Fruit fly (Drosophila melanogaster): Measurements from ENCODE around the gene CG16952.
A peak's percentile ranks its signal among the peaks of the same experiment; 100 is the strongest.

CG16952 gene

dm6 chrX:15867863-15868262 is 2.1 kb upstream of the CG16952 start, which contains the start of gene Gapdh2 (continued):
- peak; percentile 100 for TF ChIP-seq Fer2 (tag; optimal IDR thresholded peaks at IDR 0.05)
- no peak for TF ChIP-seq CG7963 (GFP tag; IDR thresholded peaks at IDR 0.05; ENCODE audit: partially characterized antibody)
- peak; percentile 100 for TF ChIP-seq CG7556 (GFP tag; optimal IDR thresholded peaks at IDR 0.05)
- TF ChIP-seq NfI (GFP tag; optimal IDR thresholded peaks at IDR 0.05), result peak; percentile 99
- peak; percentile 98 for TF ChIP-seq CG5245 (GFP tag; optimal IDR thresholded peaks at IDR 0.05)
- peak; percentile 99 for TF ChIP-seq CG1233 (GFP tag; optimal IDR thresholded peaks at IDR 0.05)
- peak; percentile 85 for TF ChIP-seq CG7928 (GFP tag; optimal IDR thresholded peaks at IDR 0.05)
- peak; percentile 100 for TF ChIP-seq CG13894 (tag; optimal IDR thresholded peaks at IDR 0.05)
- peak; percentile 96 for TF ChIP-seq CG1024 (GFP tag; IDR thresholded peaks at IDR 0.05)
- peak; percentile 64 for TF ChIP-seq fd102C (GFP tag; optimal IDR thresholded peaks at IDR 0.05)
- peak; percentile 99 for TF ChIP-seq Abd-B (GFP tag; optimal IDR thresholded peaks at IDR 0.05)
- peak; percentile 71 for TF ChIP-seq Sry-β (GFP tag; optimal IDR thresholded peaks at IDR 0.05)
- TF ChIP-seq cato (GFP tag; optimal IDR thresholded peaks at IDR 0.05; ENCODE audit: borderline replicate concordance), result peak; percentile 96
- TF ChIP-seq CG7786 (GFP tag; optimal IDR thresholded peaks at IDR 0.05), result peak; percentile 95
- peak; percentile 98 for TF ChIP-seq vfl (GFP tag; optimal IDR thresholded peaks at IDR 0.05)
- peak; percentile 100 for TF ChIP-seq sug (tag; optimal IDR thresholded peaks at IDR 0.05)
- peak; percentile 96 for TF ChIP-seq CG31365 (tag; optimal IDR thresholded peaks at IDR 0.05)
- peak; percentile 97 for TF ChIP-seq NK7.1 (GFP tag; optimal IDR thresholded peaks at IDR 0.05)
- peak; percentile 99 for TF ChIP-seq ase (GFP tag; IDR thresholded peaks at IDR 0.05)
- TF ChIP-seq Gug (GFP tag; IDR thresholded peaks at IDR 0.05), result peak; percentile 91
- TF ChIP-seq Atf6 (GFP tag; IDR thresholded peaks at IDR 0.05), result peak; percentile 100
- TF ChIP-seq CG12744 (GFP tag; optimal IDR thresholded peaks at IDR 0.05), result peak; percentile 98
- TF ChIP-seq CG32532 (GFP tag; IDR thresholded peaks at IDR 0.05), result peak; percentile 100
- peak; percentile 99 for TF ChIP-seq CG10209 (GFP tag; optimal IDR thresholded peaks at IDR 0.05)
- peak; percentile 94 for TF ChIP-seq her (GFP tag; optimal IDR thresholded peaks at IDR 0.05)
- TF ChIP-seq CG13775 (GFP tag; optimal IDR thresholded peaks at IDR 0.05), result peak; percentile 98
- TF ChIP-seq gsb-n (tag; optimal IDR thresholded peaks at IDR 0.05), result peak; percentile 99
- TF ChIP-seq CG9932 (GFP tag; IDR thresholded peaks at IDR 0.05), result peak; percentile 99
- peak; percentile 99 for TF ChIP-seq schlank (tag; optimal IDR thresholded peaks at IDR 0.05)
- peak; percentile 92 for TF ChIP-seq Ets97D (GFP tag; optimal IDR thresholded peaks at IDR 0.05)
- peak; percentile 96 for TF ChIP-seq CG8281 (tag; optimal IDR thresholded peaks at IDR 0.05)
- TF ChIP-seq Lhr (GFP tag; optimal IDR thresholded peaks at IDR 0.05), result peak; percentile 94
- TF ChIP-seq CG9727 (GFP tag; optimal IDR thresholded peaks at IDR 0.05), result peak; percentile 99
- TF ChIP-seq PHDP (tag; optimal IDR thresholded peaks at IDR 0.05), result peak; percentile 100
- TF ChIP-seq CG17359 (tag; optimal IDR thresholded peaks at IDR 0.05), result peak; percentile 100
- TF ChIP-seq Hr39 (optimal IDR thresholded peaks at IDR 0.05), result no peak
- TF ChIP-seq CG4360 (GFP tag; IDR thresholded peaks at IDR 0.05), result peak; percentile 87
- peak; percentile 100 for TF ChIP-seq odd (GFP tag; optimal IDR thresholded peaks at IDR 0.05)
- no peak for TF ChIP-seq dan (GFP tag; IDR thresholded peaks at IDR 0.05)
- no peak for TF ChIP-seq br (optimal IDR thresholded peaks at IDR 0.05)
- peak; percentile 100 for TF ChIP-seq CG11695 (GFP tag; IDR thresholded peaks at IDR 0.05)
- peak; percentile 100 for TF ChIP-seq B-H2 (GFP tag; optimal IDR thresholded peaks at IDR 0.05)
- peak; percentile 97 for TF ChIP-seq CHES-1-like (GFP tag; optimal IDR thresholded peaks at IDR 0.05)
- peak; percentile 91 for TF ChIP-seq dm (GFP tag; optimal IDR thresholded peaks at IDR 0.05)
- peak; percentile 95 to 100 for TF ChIP-seq Hr51 (GFP tag; optimal IDR thresholded peaks at IDR 0.05)
- TF ChIP-seq CG15269 (tag; optimal IDR thresholded peaks at IDR 0.05), result peak; percentile 100
- TF ChIP-seq Dip3 (GFP tag; optimal IDR thresholded peaks at IDR 0.05), result peak; percentile 98
- peak; percentile 96 for TF ChIP-seq CG9437 (GFP tag; optimal IDR thresholded peaks at IDR 0.05)
- TF ChIP-seq Chrac-16 (GFP tag; optimal IDR thresholded peaks at IDR 0.05), result peak; percentile 96
- TF ChIP-seq CG7745 (tag; optimal IDR thresholded peaks at IDR 0.05), result peak; percentile 82
- TF ChIP-seq Ssrp (tag; optimal IDR thresholded peaks at IDR 0.05), result peak; percentile 97

All from whole organism, embryonic.